Worm (Caenorhabditis elegans) whole organism, L2 larva: Measurements from ENCODE around the gene ets-4.

Experiments
- F13H6.1 ChIP-seq: sonication (generic microtip); optimal IDR thresholded peaks from 2 replicates; lab custom pipeline; 2016; ENCODE audit warnings: missing genetic modification characterization, missing compliant biosample characterization
- alr-1 ChIP-seq: fragments of 150-350 bp; optimal IDR thresholded peaks from 2 replicates; lab custom pipeline; 2014; ENCODE audit warnings: missing biosample characterization, missing genetic modification characterization
- aly-2 ChIP-seq: fragments of 150-350 bp; optimal IDR thresholded peaks from 2 replicates; lab custom pipeline; 2014; ENCODE audit warnings: missing biosample characterization, missing genetic modification characterization
- blmp-1 ChIP-seq: sonication (generic microtip); optimal IDR thresholded peaks from 2 replicates; lab custom pipeline; 2017; ENCODE audit warnings: missing genetic modification characterization, mild to moderate bottlenecking, missing compliant biosample characterization, antibody characterized with exemption, moderate library complexity; ENCODE audit not compliant: insufficient read depth
- ceh-16 ChIP-seq: fragments of 150-350 bp; optimal IDR thresholded peaks from 2 replicates; lab custom pipeline; 2014; ENCODE audit warnings: missing biosample characterization, missing genetic modification characterization
- crh-2 ChIP-seq: sonication (generic microtip); optimal IDR thresholded peaks from 2 replicates; lab custom pipeline; 2017; ENCODE audit warnings: missing biosample characterization, missing genetic modification characterization
- dmd-4 ChIP-seq: sonication (generic microtip); optimal IDR thresholded peaks from 2 replicates; lab custom pipeline; 2017; ENCODE audit warnings: missing biosample characterization, missing genetic modification characterization
- elt-1 ChIP-seq: fragments of 150-350 bp; optimal IDR thresholded peaks from 2 replicates; lab custom pipeline; 2014; ENCODE audit warnings: missing biosample characterization, missing genetic modification characterization
- elt-3 ChIP-seq: sonication (generic microtip); optimal IDR thresholded peaks from 2 replicates; lab custom pipeline; 2017; ENCODE audit warnings: missing biosample characterization, missing genetic modification characterization
- fos-1 ChIP-seq: fragments of 150-350 bp; optimal IDR thresholded peaks from 2 replicates; lab custom pipeline; 2014; ENCODE audit warnings: missing biosample characterization, missing genetic modification characterization
- gmeb-1 ChIP-seq: fragments of 150-350 bp; optimal IDR thresholded peaks from 2 replicates; lab custom pipeline; 2014; ENCODE audit warnings: missing biosample characterization, missing genetic modification characterization
- lin-11 ChIP-seq: fragments of 150-350 bp; sonication (generic microtip); optimal IDR thresholded peaks from 2 replicates; lab custom pipeline; 2014; ENCODE audit warnings: missing biosample characterization, missing genetic modification characterization, inconsistent platforms, mixed read lengths
- lin-13 ChIP-seq: fragments of 150-350 bp; optimal IDR thresholded peaks from 2 replicates; lab custom pipeline; 2014; ENCODE audit warnings: missing biosample characterization, missing genetic modification reagents, missing genetic modification characterization
- lin-39 ChIP-seq: fragments of 150-350 bp; optimal IDR thresholded peaks from 2 replicates; lab custom pipeline; 2014; ENCODE audit warnings: missing biosample characterization, missing genetic modification reagents, missing genetic modification characterization
- lsy-2 ChIP-seq, 2 experiments: fragments of 150-350 bp in 1 of 2; sonication (generic microtip) in 1 of 2; optimal IDR thresholded peaks; 2 replicates each; lab custom pipeline; 2014 to 2017; ENCODE audit warnings: missing biosample characterization in 2 of 2, missing genetic modification characterization in 2 of 2
- mab-5 ChIP-seq: fragments of 150-350 bp; optimal IDR thresholded peaks from 2 replicates; lab custom pipeline; 2014; ENCODE audit warnings: missing biosample characterization, missing genetic modification characterization
- mbf-1 ChIP-seq: sonication (generic microtip); optimal IDR thresholded peaks from 2 replicates; lab custom pipeline; 2017; ENCODE audit warnings: missing biosample characterization, missing genetic modification characterization
- mdl-1 ChIP-seq, 2 experiments: fragments of 150-350 bp in 1 of 2; sonication (generic microtip) in 1 of 2; optimal IDR thresholded peaks; 2 replicates each; lab custom pipeline; 2017; ENCODE audit warnings: missing biosample characterization in 2 of 2, missing genetic modification characterization in 2 of 2
- nhr-11 ChIP-seq: fragments of 150-350 bp; optimal IDR thresholded peaks from 2 replicates; lab custom pipeline; 2014; ENCODE audit warnings: missing biosample characterization, missing genetic modification characterization
- nhr-12 ChIP-seq: fragments of 150-350 bp; optimal IDR thresholded peaks from 2 replicates; lab custom pipeline; 2014; ENCODE audit warnings: missing biosample characterization, missing genetic modification characterization
- nhr-129 ChIP-seq: fragments of 150-350 bp; optimal IDR thresholded peaks from 2 replicates; lab custom pipeline; 2014; ENCODE audit warnings: missing biosample characterization, missing genetic modification characterization
- nhr-21 ChIP-seq: fragments of 150-350 bp; optimal IDR thresholded peaks from 2 replicates; lab custom pipeline; 2014; ENCODE audit warnings: missing biosample characterization, missing genetic modification characterization
- nhr-23 ChIP-seq: fragments of 150-350 bp; optimal IDR thresholded peaks from 2 replicates; lab custom pipeline; 2014; ENCODE audit warnings: missing biosample characterization, missing genetic modification reagents, missing genetic modification characterization
- nhr-25 ChIP-seq: fragments of 150-350 bp; sonication (generic microtip); optimal IDR thresholded peaks from 3 replicates; lab custom pipeline; 2014; ENCODE audit warnings: missing biosample characterization, missing genetic modification characterization
- peb-1 ChIP-seq: fragments of 150-350 bp; optimal IDR thresholded peaks from 2 replicates; lab custom pipeline; 2014; ENCODE audit warnings: missing biosample characterization, missing genetic modification characterization
- sem-4 ChIP-seq: fragments of 150-350 bp; optimal IDR thresholded peaks from 2 replicates; lab custom pipeline; 2014; ENCODE audit warnings: missing biosample characterization, missing genetic modification reagents, missing genetic modification characterization
- skn-1 ChIP-seq: sonication (generic microtip); optimal IDR thresholded peaks from 2 replicates; lab custom pipeline; 2017; ENCODE audit warnings: missing biosample characterization, missing genetic modification characterization
- sma-3 ChIP-seq: sonication (generic microtip); optimal IDR thresholded peaks from 2 replicates; lab custom pipeline; 2016; ENCODE audit warnings: missing genetic modification reagents, missing genetic modification characterization, missing compliant biosample characterization
- sma-9 ChIP-seq, 2 experiments: fragments of 150-350 bp in 1 of 2; sonication (generic microtip) in 1 of 2; optimal IDR thresholded peaks; 2 replicates each; lab custom pipeline; 2014 to 2016; ENCODE audit warnings: missing genetic modification characterization in 2 of 2, mild to moderate bottlenecking in 1 of 2, missing biosample characterization in 1 of 2, missing compliant biosample characterization in 1 of 2, missing genetic modification reagents in 1 of 2, moderate library complexity in 1 of 2
- snpc-4 ChIP-seq: fragments of 150-350 bp; optimal IDR thresholded peaks from 2 replicates; lab custom pipeline; 2014; ENCODE audit warnings: missing biosample characterization, missing genetic modification characterization
- unc-55 ChIP-seq: fragments of 150-350 bp; sonication (generic microtip); optimal IDR thresholded peaks from 3 replicates; lab custom pipeline; 2014; ENCODE audit warnings: missing biosample characterization, missing genetic modification reagents, missing genetic modification characterization
- unc-62 ChIP-seq: fragments of 150-350 bp; optimal IDR thresholded peaks from 2 replicates; lab custom pipeline; 2014; ENCODE audit warnings: missing biosample characterization, missing genetic modification reagents, missing genetic modification characterization
- ztf-1 ChIP-seq: fragments of 200-800 bp; sonication (Bioruptor generic); conservative IDR thresholded peaks from 2 replicates; pipeline ENCODE4 v1.3.6; 2022; ENCODE audit warnings: missing genetic modification characterization, missing compliant biosample characterization
- ztf-11 ChIP-seq: sonication (generic microtip); optimal IDR thresholded peaks from 2 replicates; lab custom pipeline; 2017; ENCODE audit warnings: missing biosample characterization, missing genetic modification characterization

The ets-4 gene

ce11 chrX:6511985-6512384 lies 6.7 kb upstream of the ets-4 start, which contains the start of gene ttr-35:
ttr-35 (plus strand) TSS chrX:6512285.
- TF ChIP-seq lin-13 (GFP tag; lab: Kevin White, UChicago) (no peak), nhr-12 (no peak), aly-2 (no peak), nhr-129 (tag; lab: Kevin White, UChicago) (no peak), peb-1 (no peak), sem-4 (no peak), elt-3 (no peak), gmeb-1 (tag; lab: Kevin White, UChicago) (no peak), nhr-23 (tag; lab: Kevin White, UChicago) (no peak), F13H6.1 (tag; lab: Kevin White, UChicago) (no peak), unc-62 (GFP tag; lab: Kevin White, UChicago) (no peak), elt-1 (no peak), alr-1 (tag; lab: Kevin White, UChicago) (no peak), sma-3 (GFP tag; lab: Kevin White, UChicago) (no peak), skn-1 (tag; lab: Kevin White, UChicago) (no peak), mbf-1 (tag; lab: Kevin White, UChicago) (no peak), ztf-11 (tag; lab: Kevin White, UChicago) (no peak), lin-11 (tag; lab: Kevin White, UChicago) (no peak), fos-1 (no peak)

ce11 chrX:6514466-6514865 lies 4.2 kb upstream of the ets-4 start:
- TF ChIP-seq mdl-1 (tag; optimal IDR thresholded peaks at IDR 0.05; lab: Kevin White, UChicago) (no peak), fos-1 (peak; percentile 16), mab-5 (tag; lab: Kevin White, UChicago) (no peak), sma-9 (GFP tag; optimal IDR thresholded peaks at IDR 0.05; lab: Kevin White, UChicago) (peak; percentile 6), sma-9 (tag; optimal IDR thresholded peaks at IDR 0.05; lab: Kevin White, UChicago) (no peak), sem-4 (no peak), nhr-21 (tag; lab: Kevin White, UChicago) (peak; percentile 20)

- TF ChIP-seq nhr-21 (tag; lab: Kevin White, UChicago) (peak; percentile 66), ceh-16 (peak; percentile 18), nhr-25 (peak; percentile 37), blmp-1 (tag; lab: Kevin White, UChicago) (peak; percentile 99), sem-4 (no peak), mdl-1 (tag; optimal IDR thresholded peaks at IDR 0.05; lab: Kevin White, UChicago) (no peak), fos-1 (peak; percentile 16), lin-11 (tag; lab: Kevin White, UChicago) (no peak), lsy-2 (tag; optimal IDR thresholded peaks at IDR 0.05; lab: Kevin White, UChicago) (no peak), unc-62 (GFP tag; lab: Kevin White, UChicago) (no peak), ztf-1 (no peak), nhr-11 (no peak), aly-2 (no peak), elt-1 (no peak), unc-55 (GFP tag; lab: Kevin White, UChicago) (no peak), lin-39 (no peak), dmd-4 (tag; lab: Kevin White, UChicago) (no peak)
Measured at ce11 chrX:6515267-6515666, 3.4 kb upstream of the ets-4 start.

ce11 chrX:6517025-6517770 lies 1.5 kb upstream of the ets-4 start:
- TF ChIP-seq crh-2 (tag; lab: Kevin White, UChicago): peak; percentile 69
- peak; percentile 49 for TF ChIP-seq sma-9 (GFP tag; optimal IDR thresholded peaks at IDR 0.05; lab: Kevin White, UChicago)
- no peak for TF ChIP-seq sma-9 (tag; optimal IDR thresholded peaks at IDR 0.05; lab: Kevin White, UChicago)
- TF ChIP-seq gmeb-1 (tag; lab: Kevin White, UChicago): peak; percentile 18
- peak; percentile 54 for TF ChIP-seq nhr-129 (tag; lab: Kevin White, UChicago)
- TF ChIP-seq F13H6.1 (tag; lab: Kevin White, UChicago): peak; percentile 3
- peak; percentile 57 for TF ChIP-seq fos-1
- TF ChIP-seq snpc-4 (tag; lab: Kevin White, UChicago): no peak
- TF ChIP-seq mab-5 (tag; lab: Kevin White, UChicago): no peak
